Fruit fly (Drosophila melanogaster) whole organism, embryonic: Measurements from ENCODE around the gene Decay.

Experiments
- Abd-B ChIP-seq: fragments of 200-800 bp; sonication (Bioruptor generic); optimal IDR thresholded peaks from 2 replicates; lab custom pipeline; 2018; ENCODE audit warnings: missing biosample characterization, mild to moderate bottlenecking, missing genetic modification characterization, moderate library complexity
- Atf-2 ChIP-seq: fragments of 200-800 bp; sonication (Bioruptor generic); optimal IDR thresholded peaks from 2 replicates; lab custom pipeline; 2016; ENCODE audit warnings: missing biosample characterization, missing genetic modification characterization
- Blimp-1 ChIP-seq: fragments of 200-800 bp; sonication (Bioruptor generic); optimal IDR thresholded peaks from 3 replicates; lab custom pipeline; 2018; ENCODE audit warnings: missing biosample characterization, missing genetic modification characterization, mild to moderate bottlenecking, moderate library complexity, missing genetic modification reagents
- CG10209 ChIP-seq: fragments of 200-800 bp; sonication (Bioruptor generic); optimal IDR thresholded peaks from 3 replicates; lab custom pipeline; 2017; ENCODE audit warnings: missing biosample characterization, mild to moderate bottlenecking, missing genetic modification characterization, missing genetic modification reagents
- CG10431 ChIP-seq: fragments of 200-800 bp; sonication (Bioruptor generic); optimal IDR thresholded peaks from 3 replicates; lab custom pipeline; 2018; ENCODE audit warnings: missing biosample characterization, mild to moderate bottlenecking, missing genetic modification characterization
- CG1233 ChIP-seq: fragments of 200-800 bp; sonication (Bioruptor generic); optimal IDR thresholded peaks from 4 replicates; lab custom pipeline; 2018; ENCODE audit warnings: missing biosample characterization, mild to moderate bottlenecking, missing genetic modification characterization
- CG15073 ChIP-seq: fragments of 200-800 bp; sonication (Bioruptor generic); optimal IDR thresholded peaks from 2 replicates; lab custom pipeline; 2016; ENCODE audit warnings: missing biosample characterization, missing genetic modification characterization
- CG2712 ChIP-seq: fragments of 200-800 bp; optimal IDR thresholded peaks from 3 replicates; lab custom pipeline; 2019; ENCODE audit warnings: missing biosample characterization, mild to moderate bottlenecking, missing genetic modification characterization, moderate library complexity
- CG2875 ChIP-seq: fragments of 200-800 bp; sonication (Bioruptor generic); optimal IDR thresholded peaks from 2 replicates; lab custom pipeline; 2017; ENCODE audit warnings: missing biosample characterization, mild to moderate bottlenecking, missing genetic modification characterization, missing genetic modification reagents
- CG4707 ChIP-seq: fragments of 200-800 bp; sonication (Bioruptor generic); optimal IDR thresholded peaks from 2 replicates; lab custom pipeline; 2018; ENCODE audit warnings: missing biosample characterization, mild to moderate bottlenecking, missing genetic modification characterization, moderate library complexity
- CG6765 ChIP-seq: fragments of 200-800 bp; sonication (Bioruptor generic); optimal IDR thresholded peaks from 3 replicates; lab custom pipeline; 2017; ENCODE audit warnings: missing biosample characterization, mild to moderate bottlenecking, missing genetic modification characterization
- CG7745 ChIP-seq: fragments of 200-800 bp; sonication (Bioruptor generic); optimal IDR thresholded peaks from 2 replicates; lab custom pipeline; 2018; ENCODE audit warnings: missing biosample characterization, mild to moderate bottlenecking, missing genetic modification characterization, moderate library complexity
- CG8765 ChIP-seq: fragments of 200-800 bp; sonication (Bioruptor generic); IDR thresholded peaks from 2 replicates; pipeline ENCODE4 v1.3.6; 2022; ENCODE audit warnings: missing biosample characterization, missing genetic modification characterization
- CG8924 ChIP-seq: fragments of 200-800 bp; optimal IDR thresholded peaks from 3 replicates; lab custom pipeline; 2019; ENCODE audit warnings: missing biosample characterization, mild to moderate bottlenecking, missing genetic modification characterization, moderate library complexity
- CkIIα-i1 ChIP-seq: fragments of 200-800 bp; sonication (Bioruptor generic); IDR thresholded peaks from 2 replicates; pipeline ENCODE4 v1.3.6; 2022; ENCODE audit warnings: missing biosample characterization, missing genetic modification characterization
- D19A ChIP-seq: fragments of 200-800 bp; optimal IDR thresholded peaks from 3 replicates; lab custom pipeline; 2019; ENCODE audit warnings: missing biosample characterization, mild to moderate bottlenecking, missing genetic modification characterization, moderate library complexity
- Drgx ChIP-seq: fragments of 200-800 bp; sonication (Bioruptor generic); IDR thresholded peaks from 2 replicates; pipeline ENCODE4 v1.3.6; 2022; ENCODE audit warnings: missing biosample characterization, missing genetic modification characterization
- ERR ChIP-seq: fragments of 200-800 bp; sonication (Bioruptor generic); optimal IDR thresholded peaks from 2 replicates; lab custom pipeline; 2016; ENCODE audit warnings: missing biosample characterization, missing genetic modification characterization
- Ets97D ChIP-seq: fragments of 200-800 bp; sonication (Bioruptor generic); optimal IDR thresholded peaks from 3 replicates; lab custom pipeline; 2016; ENCODE audit warnings: missing biosample characterization, missing genetic modification characterization
- Fer3 ChIP-seq: fragments of 200-800 bp; sonication (Bioruptor generic); optimal IDR thresholded peaks from 2 replicates; lab custom pipeline; 2018; ENCODE audit warnings: missing biosample characterization, mild to moderate bottlenecking, missing genetic modification characterization, moderate library complexity
- GATAe ChIP-seq: fragments of 200-800 bp; sonication (Bioruptor generic); conservative IDR thresholded peaks from 2 replicates; pipeline ENCODE4 v1.3.6; 2022; ENCODE audit warnings: missing biosample characterization, missing genetic modification characterization
- HHEX ChIP-seq: fragments of 200-800 bp; sonication (Bioruptor generic); optimal IDR thresholded peaks from 3 replicates; lab custom pipeline; 2017; ENCODE audit warnings: missing biosample characterization, mild to moderate bottlenecking, missing genetic modification characterization, missing genetic modification reagents
- HLH4C ChIP-seq: fragments of 200-800 bp; sonication (Bioruptor generic); IDR thresholded peaks from 3 replicates; pipeline ENCODE4 v1.3.6; 2022; ENCODE audit warnings: missing biosample characterization, missing genetic modification characterization; ENCODE audit not compliant: partially characterized antibody
- Hey ChIP-seq: fragments of 200-800 bp; sonication (Bioruptor generic); optimal IDR thresholded peaks from 3 replicates; lab custom pipeline; 2018; ENCODE audit warnings: missing biosample characterization, mild to moderate bottlenecking, missing genetic modification characterization
- Jarid2 ChIP-seq: fragments of 200-800 bp; sonication (Bioruptor generic); optimal IDR thresholded peaks from 3 replicates; lab custom pipeline; 2017; ENCODE audit warnings: mild to moderate bottlenecking, missing biosample characterization, missing genetic modification reagents, missing genetic modification characterization
- Max ChIP-seq: fragments of 200-800 bp; sonication (Bioruptor generic); optimal IDR thresholded peaks from 2 replicates; lab custom pipeline; 2016; ENCODE audit warnings: missing biosample characterization, mild to moderate bottlenecking, missing genetic modification characterization
- Ssrp ChIP-seq: fragments of 200-800 bp; sonication (Bioruptor generic); optimal IDR thresholded peaks from 2 replicates; lab custom pipeline; 2018; ENCODE audit warnings: missing biosample characterization, mild to moderate bottlenecking, missing genetic modification characterization, moderate library complexity
- Xbp1 ChIP-seq: fragments of 200-800 bp; sonication (Bioruptor generic); optimal IDR thresholded peaks from 3 replicates; lab custom pipeline; 2016; ENCODE audit warnings: missing biosample characterization, mild to moderate bottlenecking, missing genetic modification characterization
- YL-1 ChIP-seq: fragments of 200-800 bp; sonication (Bioruptor generic); optimal IDR thresholded peaks from 3 replicates; lab custom pipeline; 2017; ENCODE audit warnings: missing biosample characterization, mild to moderate bottlenecking, missing genetic modification characterization
- abd-A ChIP-seq: fragments of 200-800 bp; sonication (Bioruptor generic); optimal IDR thresholded peaks from 3 replicates; lab custom pipeline; 2019; ENCODE audit warnings: missing biosample characterization, mild to moderate bottlenecking, missing genetic modification characterization, moderate library complexity
- al ChIP-seq: fragments of 200-800 bp; sonication (Bioruptor generic); IDR thresholded peaks from 2 replicates; pipeline ENCODE4 v1.3.6; 2022; ENCODE audit warnings: missing biosample characterization, missing genetic modification characterization
- cato ChIP-seq: fragments of 200-800 bp; sonication (Bioruptor generic); optimal IDR thresholded peaks from 2 replicates; lab custom pipeline; 2016; ENCODE audit warnings: missing biosample characterization, missing genetic modification characterization, borderline replicate concordance
- chm ChIP-seq: fragments of 200-800 bp; sonication (Bioruptor generic); IDR thresholded peaks from 2 replicates; pipeline ENCODE4 v1.3.6; 2022; ENCODE audit warnings: missing biosample characterization, missing genetic modification characterization
- crc ChIP-seq: fragments of 200-800 bp; sonication (Bioruptor generic); optimal IDR thresholded peaks from 2 replicates; lab custom pipeline; 2016; ENCODE audit warnings: missing biosample characterization, missing genetic modification characterization
- croc ChIP-seq: fragments of 200-800 bp; sonication (Bioruptor generic); conservative IDR thresholded peaks from 3 replicates; pipeline ENCODE4 v1.3.6; 2022; ENCODE audit warnings: missing biosample characterization, missing genetic modification characterization
- dpn ChIP-seq, 2 experiments: fragments of 200-800 bp; sonication (Bioruptor generic); optimal IDR thresholded peaks; 3 replicates each; lab custom pipeline; 2016; ENCODE audit warnings: missing biosample characterization in 2 of 2, missing genetic modification characterization in 2 of 2
- exex ChIP-seq: fragments of 200-800 bp; sonication (Bioruptor generic); optimal IDR thresholded peaks from 4 replicates; lab custom pipeline; 2018; ENCODE audit warnings: missing biosample characterization, mild to moderate bottlenecking, missing genetic modification characterization, moderate library complexity
- gsb ChIP-seq: fragments of 200-800 bp; sonication (Bioruptor generic); IDR thresholded peaks from 2 replicates; pipeline ENCODE4 v1.3.6; 2022; ENCODE audit warnings: missing biosample characterization, missing genetic modification characterization
- lov ChIP-seq, 2 experiments: fragments of 200-800 bp in 1 of 2; fragments of >200 bp in 1 of 2; sonication (Bioruptor generic) in 1 of 2; IDR thresholded peaks in 1 of 2; optimal IDR thresholded peaks in 1 of 2; 2 replicates in 1 of 2; 3 replicates in 1 of 2; pipeline versions ENCODE4 v1.3.6 to Lab custom; 2017 to 2022; ENCODE audit warnings: missing biosample characterization in 1 of 2, missing genetic modification characterization in 1 of 2
- maf-S ChIP-seq: fragments of 200-800 bp; sonication (Bioruptor generic); optimal IDR thresholded peaks from 2 replicates; lab custom pipeline; 2016; ENCODE audit warnings: missing biosample characterization, missing genetic modification characterization
- nom ChIP-seq: fragments of 200-800 bp; sonication (Bioruptor generic); optimal IDR thresholded peaks from 2 replicates; lab custom pipeline; 2017; ENCODE audit warnings: missing biosample characterization, missing genetic modification characterization, mild to moderate bottlenecking, moderate library complexity, missing genetic modification reagents
- phol ChIP-seq: fragments of 200-800 bp; sonication (Bioruptor generic); optimal IDR thresholded peaks from 3 replicates; lab custom pipeline; 2018; ENCODE audit warnings: missing biosample characterization, mild to moderate bottlenecking, missing genetic modification characterization, moderate library complexity
- pzg ChIP-seq: fragments of 200-800 bp; sonication (Bioruptor generic); optimal IDR thresholded peaks from 3 replicates; lab custom pipeline; 2018; ENCODE audit warnings: missing biosample characterization, mild to moderate bottlenecking, missing genetic modification characterization, moderate library complexity
- run ChIP-seq: fragments of 200-800 bp; sonication (Bioruptor generic); optimal IDR thresholded peaks from 3 replicates; lab custom pipeline; 2018; ENCODE audit warnings: missing biosample characterization, mild to moderate bottlenecking, missing genetic modification characterization
- sens ChIP-seq: fragments of 200-800 bp; sonication (Bioruptor generic); peaks from one replicate; lab custom pipeline; 2016; ENCODE audit warnings: missing biosample characterization, missing genetic modification characterization
- sr ChIP-seq: fragments of 200-800 bp; sonication (Bioruptor generic); IDR thresholded peaks from 3 replicates; pipeline ENCODE4 v1.3.6; 2022; ENCODE audit warnings: missing biosample characterization, missing genetic modification characterization
- tio ChIP-seq: fragments of 200-800 bp; sonication (Bioruptor generic); optimal IDR thresholded peaks from 2 replicates; lab custom pipeline; 2017; ENCODE audit warnings: missing biosample characterization, missing genetic modification characterization, inconsistent platforms
- zen ChIP-seq: fragments of 200-800 bp; sonication (Bioruptor generic); optimal IDR thresholded peaks from 3 replicates; lab custom pipeline; 2018; ENCODE audit warnings: missing biosample characterization, mild to moderate bottlenecking, missing genetic modification characterization, moderate library complexity

Decay gene

DNA sequence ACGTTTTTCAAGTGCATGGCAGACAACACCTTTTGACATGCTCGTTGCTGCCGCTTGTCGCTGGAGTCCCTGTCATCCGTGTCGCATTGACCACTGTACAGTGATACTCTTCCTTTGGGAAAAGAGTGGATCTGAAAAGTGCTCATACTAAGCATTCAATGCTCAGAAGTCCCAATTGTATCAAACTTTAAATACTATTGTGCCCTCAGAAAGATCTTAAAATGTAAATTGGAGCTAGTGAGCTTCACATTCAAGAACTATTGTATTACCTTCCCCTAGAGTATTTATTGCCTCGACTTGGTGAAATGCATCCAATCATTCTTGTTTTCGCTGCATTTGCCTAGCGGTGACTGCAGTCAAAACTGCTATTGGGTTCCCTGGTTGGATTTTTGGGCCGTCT is 22.5 kb upstream of the Decay start:
- TF ChIP-seq D19A (tag; lab: Kevin White, UChicago) (peak; percentile 98), Atf-2 (GFP tag; lab: Kevin White, UChicago) (no peak), Abd-B (GFP tag; lab: Kevin White, UChicago) (no peak), ERR (GFP tag; lab: Kevin White, UChicago) (no peak), lov (optimal IDR thresholded peaks at IDR 0.05; lab: Kevin White, UChicago) (no peak), lov (GFP tag; IDR thresholded peaks at IDR 0.05; lab: Robert Waterston, UW) (no peak), Blimp-1 (GFP tag; lab: Kevin White, UChicago) (peak; percentile 12), CG2712 (tag; lab: Kevin White, UChicago) (no peak), dpn (GFP tag; optimal IDR thresholded peaks at IDR 0.05; lab: Kevin White, UChicago) (no peak), Drgx (GFP tag; lab: Robert Waterston, UW) (0 out of 2 replicates have a peak, but pooled peaks have one; percentile 29)

dm6 chr3R:16518150-16518662 is 17.4 kb upstream of the Decay start:
- no peak for TF ChIP-seq HHEX (GFP tag; lab: Kevin White, UChicago)
- TF ChIP-seq al (GFP tag; lab: Robert Waterston, UW) = no peak
- no peak for TF ChIP-seq CG8765 (GFP tag; lab: Robert Waterston, UW)
- no peak for TF ChIP-seq CG4707
- TF ChIP-seq Ssrp = no peak
- no peak for TF ChIP-seq croc (GFP tag; lab: Robert Waterston, UW)
- no peak for TF ChIP-seq cato (GFP tag; lab: Kevin White, UChicago)
- TF ChIP-seq abd-A (tag; lab: Kevin White, UChicago) = peak; percentile 70
- no peak for TF ChIP-seq CkIIα-i1 (GFP tag; lab: Robert Waterston, UW)
- no peak for TF ChIP-seq nom (GFP tag; lab: Kevin White, UChicago)
- TF ChIP-seq Ets97D (GFP tag; lab: Kevin White, UChicago) = no peak
- TF ChIP-seq Hey = peak; percentile 51
- TF ChIP-seq YL-1 = no peak
- TF ChIP-seq Jarid2 (GFP tag; lab: Kevin White, UChicago) = no peak
- TF ChIP-seq crc = no peak
- TF ChIP-seq Xbp1 (GFP tag; lab: Kevin White, UChicago) = no peak
- TF ChIP-seq gsb = no peak
- no peak for TF ChIP-seq GATAe (GFP tag; lab: Robert Waterston, UW)
- TF ChIP-seq maf-S = no peak
- TF ChIP-seq CG8924 (tag; lab: Kevin White, UChicago) = no peak
- peak; percentile 9 for TF ChIP-seq run (tag; lab: Kevin White, UChicago)
- TF ChIP-seq tio (GFP tag; lab: Kevin White, UChicago) = no peak
- TF ChIP-seq CG10209 (GFP tag; lab: Kevin White, UChicago) = no peak
- TF ChIP-seq sr (GFP tag; lab: Robert Waterston, UW) = peak; percentile 85
- TF ChIP-seq pzg (GFP tag; lab: Kevin White, UChicago) = no peak
- TF ChIP-seq CG15073 = no peak
- TF ChIP-seq CG7745 (tag; lab: Kevin White, UChicago) = peak; percentile 45
- TF ChIP-seq CG10431 (GFP tag; lab: Kevin White, UChicago) = no peak
- no peak for TF ChIP-seq CG2875 (GFP tag; lab: Kevin White, UChicago)
- TF ChIP-seq Fer3 = no peak
- TF ChIP-seq chm (GFP tag; lab: Robert Waterston, UW) = peak; percentile 29; the same call in 1 of the 2 replicates
- no peak for TF ChIP-seq CG6765
- TF ChIP-seq exex (tag; lab: Kevin White, UChicago) = no peak
- no peak for TF ChIP-seq HLH4C (GFP tag; lab: Robert Waterston, UW)
- no peak for TF ChIP-seq Max
- TF ChIP-seq CG1233 (GFP tag; lab: Kevin White, UChicago) = no peak
- TF ChIP-seq zen = peak; percentile 60
- TF ChIP-seq sens (GFP tag; lab: Kevin White, UChicago) = peak; percentile 17
- no peak for TF ChIP-seq phol
